Worm (Caenorhabditis elegans) whole organism, late embryonic: ENCODE data around the gene faah-6.
A peak's percentile ranks its signal among the peaks of the same experiment; 100 is the strongest.

Source experiments
- C08G9.2 ChIP-seq: sonication (generic microtip); optimal IDR thresholded peaks from 2 replicates; lab custom pipeline; 2016; ENCODE audit warnings: mild to moderate bottlenecking, missing genetic modification characterization, moderate library complexity, missing compliant biosample characterization
- C38D4.7 ChIP-seq: fragments of 200-800 bp; sonication (Bioruptor generic); optimal IDR thresholded peaks from 2 replicates; lab custom pipeline; 2018; ENCODE audit warnings: mild to moderate bottlenecking, missing genetic modification characterization, moderate library complexity, missing compliant biosample characterization
- F13H6.1 ChIP-seq: sonication (generic microtip); optimal IDR thresholded peaks from 2 replicates; lab custom pipeline; 2016; ENCODE audit warnings: missing genetic modification characterization, missing compliant biosample characterization
- T23F11.4 ChIP-seq: fragments of 200-800 bp; sonication (Bioruptor generic); optimal IDR thresholded peaks from 2 replicates; lab custom pipeline; 2018; ENCODE audit warnings: mild to moderate bottlenecking, missing genetic modification characterization, missing compliant biosample characterization
- Y22D7AL.16 ChIP-seq: sonication (generic microtip); optimal IDR thresholded peaks from 2 replicates; lab custom pipeline; 2016; ENCODE audit warnings: missing genetic modification characterization, missing compliant biosample characterization
- ceh-19 ChIP-seq: fragments of 200-800 bp; sonication (Bioruptor generic); optimal IDR thresholded peaks from 2 replicates; lab custom pipeline; 2018; ENCODE audit warnings: mild to moderate bottlenecking, missing genetic modification characterization, missing compliant biosample characterization
- ceh-48 ChIP-seq: sonication (generic microtip); optimal IDR thresholded peaks from 2 replicates; lab custom pipeline; 2016; ENCODE audit warnings: missing genetic modification characterization, inconsistent platforms, missing compliant biosample characterization
- ceh-6 ChIP-seq: fragments of 200-800 bp; sonication (Bioruptor generic); optimal IDR thresholded peaks from 2 replicates; lab custom pipeline; 2018; ENCODE audit warnings: mild to moderate bottlenecking, missing genetic modification characterization, missing compliant biosample characterization
- che-1 ChIP-seq: sonication (generic microtip); optimal IDR thresholded peaks from 2 replicates; lab custom pipeline; 2016; ENCODE audit warnings: mild to moderate bottlenecking, missing genetic modification characterization, missing compliant biosample characterization
- dve-1 ChIP-seq: sonication (generic microtip); optimal IDR thresholded peaks from 2 replicates; lab custom pipeline; 2017; ENCODE audit warnings: antibody characterized with exemption, mild to moderate bottlenecking, missing genetic modification characterization, missing compliant biosample characterization
- elt-2 ChIP-seq: sonication (generic microtip); optimal IDR thresholded peaks from 2 replicates; lab custom pipeline; 2016; ENCODE audit warnings: missing genetic modification reagents, missing genetic modification characterization, missing compliant biosample characterization
- elt-4 ChIP-seq: sonication (generic microtip); optimal IDR thresholded peaks from 2 replicates; lab custom pipeline; 2016; ENCODE audit warnings: missing genetic modification characterization, missing compliant biosample characterization
- eyg-1 ChIP-seq: sonication (generic microtip); optimal IDR thresholded peaks from 2 replicates; lab custom pipeline; 2016; ENCODE audit warnings: missing genotype, missing genetic modification characterization, missing compliant biosample characterization
- fax-1 ChIP-seq: sonication (generic microtip); optimal IDR thresholded peaks from 2 replicates; lab custom pipeline; 2016; ENCODE audit warnings: missing genotype, missing genetic modification characterization, missing compliant biosample characterization
- fkh-10 ChIP-seq: fragments of 150-350 bp; optimal IDR thresholded peaks from 2 replicates; lab custom pipeline; 2014; ENCODE audit warnings: missing biosample characterization, missing genetic modification reagents, missing genetic modification characterization
- fkh-6 ChIP-seq: sonication (generic microtip); optimal IDR thresholded peaks from 2 replicates; lab custom pipeline; 2016; ENCODE audit warnings: missing genetic modification characterization, missing compliant biosample characterization
- gmeb-2 ChIP-seq: sonication (generic microtip); optimal IDR thresholded peaks from 2 replicates; lab custom pipeline; 2016; ENCODE audit warnings: missing genetic modification characterization, inconsistent platforms, missing compliant biosample characterization
- hlh-15 ChIP-seq: sonication (generic microtip); optimal IDR thresholded peaks from 2 replicates; lab custom pipeline; 2016; ENCODE audit warnings: missing genetic modification characterization, missing compliant biosample characterization
- hlh-30 ChIP-seq: sonication (generic microtip); optimal IDR thresholded peaks from 2 replicates; lab custom pipeline; 2017; ENCODE audit warnings: antibody characterized with exemption, missing genetic modification characterization, missing compliant biosample characterization; ENCODE audit not compliant: insufficient read depth
- hlh-6 ChIP-seq: sonication (generic microtip); optimal IDR thresholded peaks from 2 replicates; lab custom pipeline; 2016; ENCODE audit warnings: missing genotype, missing genetic modification characterization, missing compliant biosample characterization
- hlh-8 ChIP-seq: sonication (generic microtip); optimal IDR thresholded peaks from 2 replicates; lab custom pipeline; 2016; ENCODE audit warnings: missing genotype, missing genetic modification characterization, missing compliant biosample characterization
- lim-6 ChIP-seq: sonication (generic microtip); optimal IDR thresholded peaks from 2 replicates; lab custom pipeline; 2016; ENCODE audit warnings: missing genetic modification characterization, missing compliant biosample characterization
- madf-2 ChIP-seq: sonication (generic microtip); optimal IDR thresholded peaks from 2 replicates; lab custom pipeline; 2017; ENCODE audit warnings: missing genetic modification characterization, missing compliant biosample characterization
- nfya-1 ChIP-seq: sonication (generic microtip); optimal IDR thresholded peaks from 2 replicates; lab custom pipeline; 2017; ENCODE audit warnings: missing genetic modification characterization, mild to moderate bottlenecking, missing compliant biosample characterization, antibody characterized with exemption, moderate library complexity
- nhr-11 ChIP-seq: fragments of 150-350 bp; optimal IDR thresholded peaks from 2 replicates; lab custom pipeline; 2014; ENCODE audit warnings: missing biosample characterization, missing genetic modification characterization
- nhr-232 ChIP-seq: sonication (generic microtip); optimal IDR thresholded peaks from 2 replicates; lab custom pipeline; 2016; ENCODE audit warnings: missing genetic modification characterization, missing compliant biosample characterization
- npax-4 ChIP-seq: sonication (generic microtip); optimal IDR thresholded peaks from 2 replicates; lab custom pipeline; 2016; ENCODE audit warnings: missing genetic modification characterization, missing compliant biosample characterization
- odd-2 ChIP-seq: sonication (generic microtip); optimal IDR thresholded peaks from 2 replicates; lab custom pipeline; 2017; ENCODE audit warnings: antibody characterized with exemption, mild to moderate bottlenecking, missing genetic modification characterization, missing compliant biosample characterization
- pag-3 ChIP-seq: sonication (generic microtip); optimal IDR thresholded peaks from 2 replicates; lab custom pipeline; 2016; ENCODE audit warnings: missing compliant biosample characterization, missing genetic modification characterization, borderline replicate concordance
- pax-1 ChIP-seq: fragments of 150-350 bp; optimal IDR thresholded peaks from 2 replicates; lab custom pipeline; 2014; ENCODE audit warnings: missing biosample characterization, missing genetic modification characterization
- sox-2 ChIP-seq: fragments of 200-800 bp; sonication (Bioruptor generic); IDR thresholded peaks from 2 replicates; pipeline ENCODE4 v1.3.6; 2022; ENCODE audit warnings: missing genetic modification reagents, missing genetic modification characterization, missing compliant biosample characterization
- sox-4 ChIP-seq: sonication (generic microtip); optimal IDR thresholded peaks from 2 replicates; lab custom pipeline; 2017; ENCODE audit warnings: mild to moderate bottlenecking, missing genetic modification characterization, inconsistent platforms, missing compliant biosample characterization
- ttx-3 ChIP-seq: sonication (generic microtip); optimal IDR thresholded peaks from 2 replicates; lab custom pipeline; 2016; ENCODE audit warnings: missing genetic modification reagents, missing genetic modification characterization, missing compliant biosample characterization
- unc-3 ChIP-seq, 2 experiments: fragments of 200-800 bp in 1 of 2; sonication (Bioruptor generic) in 1 of 2; sonication (generic microtip) in 1 of 2; conservative IDR thresholded peaks in 1 of 2; optimal IDR thresholded peaks in 1 of 2; 2 replicates each; pipeline versions ENCODE4 v1.3.6 to Lab custom; 2016 to 2022; ENCODE audit warnings: missing compliant biosample characterization in 2 of 2, missing genetic modification characterization in 2 of 2, missing genetic modification reagents in 1 of 2
- unc-42 ChIP-seq: sonication (generic microtip); optimal IDR thresholded peaks from 2 replicates; lab custom pipeline; 2016; ENCODE audit warnings: missing genotype, missing genetic modification characterization, missing compliant biosample characterization
- unc-86 ChIP-seq: sonication (generic microtip); optimal IDR thresholded peaks from 2 replicates; lab custom pipeline; 2016; ENCODE audit warnings: missing genetic modification characterization, missing compliant biosample characterization
- ztf-16 ChIP-seq: sonication (generic microtip); optimal IDR thresholded peaks from 2 replicates; lab custom pipeline; 2017; ENCODE audit warnings: missing genetic modification characterization, missing compliant biosample characterization

The faah-6 gene

DNA sequence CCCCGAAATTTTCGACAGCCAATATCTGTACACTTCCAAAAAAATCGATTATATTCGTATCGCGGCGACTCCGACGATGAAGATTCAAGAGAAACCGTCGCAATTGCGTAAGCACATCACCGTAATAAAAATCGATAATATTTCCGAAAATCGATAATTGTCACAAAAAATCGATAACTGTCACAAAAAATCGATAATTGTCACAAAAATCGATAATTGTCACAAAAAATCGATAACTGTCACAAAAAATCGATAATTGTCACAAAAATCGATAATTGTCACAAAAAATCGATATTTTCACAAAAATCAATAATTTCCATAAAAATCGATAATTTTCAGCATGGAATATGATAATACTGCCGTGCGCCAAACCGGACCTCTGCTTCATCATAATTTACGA, 35.9 kb upstream of the faah-6 start:
- TF ChIP-seq ceh-48 = peak; percentile 73

DNA sequence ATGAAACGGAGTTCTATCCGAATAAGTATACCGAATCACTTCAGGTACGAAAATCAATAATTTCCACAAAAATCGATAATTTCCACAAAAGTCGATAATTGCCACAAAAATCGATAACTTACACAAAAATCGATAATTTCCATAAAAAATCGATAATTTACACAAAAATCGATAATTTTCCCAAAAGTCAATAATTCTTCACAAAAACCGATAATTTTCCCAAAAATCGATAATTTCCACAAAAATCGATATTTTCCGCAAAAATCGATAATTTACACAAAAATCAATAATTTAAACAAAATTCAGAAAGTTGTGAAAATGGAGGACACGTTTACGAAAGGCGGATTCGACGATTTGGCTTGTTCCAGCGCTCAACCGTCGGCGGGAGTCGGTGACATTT, 35.4 kb upstream of the faah-6 start:
- TF ChIP-seq fkh-6 (tag; lab: Kevin White, UChicago) = no peak
- peak; percentile 97 for TF ChIP-seq ceh-48

DNA sequence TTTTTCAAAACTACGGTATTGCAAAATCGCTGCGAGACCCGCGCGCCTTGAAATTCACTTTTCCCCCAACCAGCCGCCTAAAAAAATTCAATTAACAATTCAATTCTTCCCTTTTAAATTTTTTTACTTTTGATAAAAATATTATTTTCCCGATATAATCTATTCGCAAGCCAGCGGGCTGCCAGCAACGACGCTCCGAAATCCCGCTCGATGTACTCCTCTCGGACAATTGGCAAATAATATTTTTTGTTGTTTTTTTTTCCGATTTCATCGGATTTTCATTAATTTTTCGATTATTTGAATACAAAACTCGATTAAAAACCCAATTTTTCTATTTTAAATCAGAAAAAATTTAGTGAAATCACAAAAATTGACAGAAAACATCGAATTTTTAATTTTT, 34.5 kb upstream of the faah-6 start:
- TF ChIP-seq unc-86 (tag; lab: Kevin White, UChicago) = no peak
- no peak for TF ChIP-seq ceh-6 (GFP tag; lab: Kevin White, UChicago)
- TF ChIP-seq C08G9.2 (tag; lab: Kevin White, UChicago) = no peak
- no peak for TF ChIP-seq elt-4 (tag; lab: Kevin White, UChicago)
- no peak for TF ChIP-seq ztf-16 (tag; lab: Kevin White, UChicago)
- no peak for TF ChIP-seq pag-3
- TF ChIP-seq dve-1 = no peak
- no peak for TF ChIP-seq F13H6.1 (tag; lab: Kevin White, UChicago)
- TF ChIP-seq odd-2 (tag; lab: Kevin White, UChicago) = no peak
- no peak for TF ChIP-seq T23F11.4 (GFP tag; lab: Kevin White, UChicago)
- no peak for TF ChIP-seq hlh-6 (tag; lab: Kevin White, UChicago)
- no peak for TF ChIP-seq Y22D7AL.16 (tag; lab: Kevin White, UChicago)
- no peak for TF ChIP-seq pax-1
- TF ChIP-seq nhr-11 (tag; lab: Kevin White, UChicago) = no peak
- no peak for TF ChIP-seq hlh-15 (tag; lab: Kevin White, UChicago)
- no peak for TF ChIP-seq unc-42 (tag; lab: Kevin White, UChicago)
- no peak for TF ChIP-seq sox-4 (tag; lab: Kevin White, UChicago)

DNA sequence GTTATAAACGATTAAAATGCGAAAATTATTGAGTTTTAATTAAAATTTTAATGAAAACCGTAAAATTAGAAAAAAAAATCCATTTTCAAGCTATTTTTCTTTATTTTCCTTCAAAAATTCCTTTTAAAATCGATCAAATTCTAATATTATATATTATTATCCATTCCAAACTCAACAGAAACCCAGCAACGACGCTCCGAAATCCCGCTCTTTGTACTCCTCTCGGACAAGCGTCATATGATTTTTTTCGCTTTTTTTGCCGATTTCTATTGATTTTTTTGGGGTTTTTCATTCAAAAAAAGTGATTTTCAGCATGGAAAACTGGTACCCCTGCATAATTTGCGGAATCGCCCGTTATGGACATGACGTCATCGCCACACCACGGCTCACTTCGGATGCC, 33.8 kb upstream of the faah-6 start, which contains the start of gene ceh-91:
Gene ceh-91, plus strand, starts transcription at position 301 of the 400 bp plus-strand sequence.
- TF ChIP-seq elt-4 (tag; lab: Kevin White, UChicago) = no peak
- no peak for TF ChIP-seq ceh-48
- TF ChIP-seq che-1 (tag; lab: Kevin White, UChicago) = no peak

DNA sequence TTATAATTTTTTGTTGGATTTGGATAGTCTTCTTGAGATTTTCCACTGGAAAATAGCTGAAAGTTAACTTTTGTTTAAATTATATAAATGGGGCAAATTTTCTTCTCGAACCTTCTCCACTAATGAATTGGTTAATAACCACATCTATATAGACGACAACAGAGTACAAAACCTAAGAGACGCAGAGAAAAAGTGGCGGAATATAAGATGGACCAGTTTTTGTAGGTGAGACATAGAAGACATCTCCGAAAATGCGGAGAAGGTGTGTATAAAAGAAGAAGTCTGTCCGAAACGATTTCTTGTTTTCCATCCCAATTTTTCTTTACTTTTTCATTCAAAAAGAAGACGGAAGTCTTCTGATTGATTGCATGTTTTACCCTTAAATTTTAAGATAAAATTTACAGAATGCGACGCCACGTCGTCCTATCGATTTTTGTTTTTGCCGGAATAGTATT, 25.4 kb upstream of the faah-6 start, which contains the start of gene gly-8:
Gene gly-8, plus strand, starts transcription at position 405 of the 455 bp plus-strand sequence.
- TF ChIP-seq sox-2 (GFP tag; lab: Robert Waterston, UW) (no peak), npax-4 (tag; lab: Kevin White, UChicago) (no peak), ceh-19 (GFP tag; lab: Kevin White, UChicago) (no peak), nhr-232 (tag; lab: Kevin White, UChicago) (no peak), hlh-8 (tag; lab: Kevin White, UChicago) (no peak), gmeb-2 (tag; lab: Kevin White, UChicago) (no peak), Y22D7AL.16 (tag; lab: Kevin White, UChicago) (no peak), C38D4.7 (GFP tag; lab: Kevin White, UChicago) (no peak), pax-1 (no peak), madf-2 (tag; lab: Kevin White, UChicago) (no peak), elt-2 (no peak), unc-3 (GFP tag; conservative IDR thresholded peaks at IDR 0.05; lab: Robert Waterston, UW) (no peak), unc-3 (tag; optimal IDR thresholded peaks at IDR 0.05; lab: Kevin White, UChicago) (no peak), hlh-15 (tag; lab: Kevin White, UChicago) (no peak), ttx-3 (no peak), lim-6 (tag; lab: Kevin White, UChicago) (no peak), hlh-30 (tag; lab: Kevin White, UChicago) (no peak), nfya-1 (tag; lab: Kevin White, UChicago) (no peak), eyg-1 (tag; lab: Kevin White, UChicago) (no peak), fax-1 (tag; lab: Kevin White, UChicago) (no peak), fkh-10 (no peak)
